Worm (Caenorhabditis elegans): Measurements from ENCODE around the gene srxa-4.

ce11 chrV:7435376-7436204 is 15.3 kb downstream of the srxa-4 start, which contains the start of the genes ddo-2 and F25E5.8:
- TF ChIP-seq ceh-40 (GFP tag; IDR thresholded peaks at IDR 0.05) = no peak
- no peak for TF ChIP-seq hlh-26 (GFP tag; conservative IDR thresholded peaks at IDR 0.05)
- no peak for TF ChIP-seq unc-62 (GFP tag; optimal IDR thresholded peaks at IDR 0.05)
- no peak for TF ChIP-seq unc-130 (GFP tag; optimal IDR thresholded peaks at IDR 0.05)
- TF ChIP-seq Y53G8AR.9 (GFP tag; conservative IDR thresholded peaks at IDR 0.05) = no peak
- TF ChIP-seq dpl-1 (GFP tag; optimal IDR thresholded peaks at IDR 0.05) = no peak
- no peak for TF ChIP-seq let-607 (tag; optimal IDR thresholded peaks at IDR 0.05)
- no peak for TF ChIP-seq attf-5 (GFP tag; optimal IDR thresholded peaks at IDR 0.05)
- TF ChIP-seq dox-1 (GFP tag; IDR thresholded peaks at IDR 0.05) = no peak
- no peak for TF ChIP-seq tbx-9 (tag; optimal IDR thresholded peaks at IDR 0.05; ENCODE audit: borderline replicate concordance)
- no peak for TF ChIP-seq tbp1 (GFP tag; optimal IDR thresholded peaks at IDR 0.05)
- TF ChIP-seq ZK185.1 (tag; optimal IDR thresholded peaks at IDR 0.05; ENCODE audit: poor library complexity, severe bottlenecking) = no peak
- TF ChIP-seq nfya-1 (tag; optimal IDR thresholded peaks at IDR 0.05; ENCODE audit: borderline replicate concordance, insufficient read depth) = no peak
